Fruit fly (Drosophila melanogaster) whole organism, embryonic: ENCODE measurements around the gene prg.

Experiments used
- CG34224 ChIP-seq: fragments of 200-800 bp; sonication (Bioruptor generic); IDR thresholded peaks from 3 replicates; pipeline ENCODE4 v1.3.6; 2022; ENCODE audit warnings: missing biosample characterization, missing genetic modification characterization; ENCODE audit not compliant: partially characterized antibody
- CG4328 ChIP-seq: fragments of 200-800 bp; sonication (Bioruptor generic); optimal IDR thresholded peaks from 3 replicates; lab custom pipeline; 2017; ENCODE audit warnings: missing biosample characterization, missing genetic modification reagents, missing genetic modification characterization
- CG4707 ChIP-seq: fragments of 200-800 bp; sonication (Bioruptor generic); optimal IDR thresholded peaks from 2 replicates; lab custom pipeline; 2018; ENCODE audit warnings: missing biosample characterization, mild to moderate bottlenecking, missing genetic modification characterization, moderate library complexity
- Oli ChIP-seq: fragments of 200-800 bp; sonication (Bioruptor generic); optimal IDR thresholded peaks from 2 replicates; lab custom pipeline; 2018; ENCODE audit warnings: missing biosample characterization, mild to moderate bottlenecking, missing genetic modification characterization, moderate library complexity
- Optix ChIP-seq: fragments of 200-800 bp; sonication (Bioruptor generic); IDR thresholded peaks from 3 replicates; pipeline ENCODE4 v1.3.6; 2022; ENCODE audit warnings: missing biosample characterization, missing genetic modification characterization
- hb ChIP-seq: fragments of 200-800 bp; sonication (Bioruptor generic); IDR thresholded peaks from 3 replicates; pipeline ENCODE4 v1.3.6; 2022; ENCODE audit warnings: missing biosample characterization, missing genetic modification characterization; ENCODE audit not compliant: partially characterized antibody
- pfk ChIP-seq: fragments of 200-800 bp; sonication (Bioruptor generic); optimal IDR thresholded peaks from 2 replicates; lab custom pipeline; 2018; ENCODE audit warnings: missing biosample characterization, mild to moderate bottlenecking, missing genetic modification characterization, moderate library complexity
- wor ChIP-seq: fragments of 200-800 bp; sonication (Bioruptor generic); IDR thresholded peaks from 2 replicates; pipeline ENCODE4 v1.3.6; 2022; ENCODE audit warnings: missing biosample characterization, missing genetic modification characterization

dm6 chr2L:8451497-8451896 is 12.8 kb upstream of the prg start:
- TF ChIP-seq CG4707 (GFP tag; lab: Kevin White, UChicago) (no peak), CG4328 (no peak), CG34224 (no peak), wor (no peak), Optix (GFP tag; lab: Robert Waterston, UW) (no peak), hb (GFP tag; lab: Robert Waterston, UW) (no peak), pfk (GFP tag; lab: Kevin White, UChicago) (no peak), Oli (tag; lab: Kevin White, UChicago) (no peak)
